Comparison of ENCODE assay signal across 1 fruit fly cellular context in genomic region chr2L:13083423-13084079, dm6.
A peak's percentile ranks its signal among the peaks of the same experiment; 100 is the strongest.
TF ChIP-seq lines count a peak whose summit lies in the region.

No protein-coding gene starts in this region.

TF ChIP-seq in whole organism, embryonic, 481 proteins besides CTCF, POLR2A, EP300 and RAD21 (continued from another document and continues in another):
- TF ChIP-seq prd (optimal IDR thresholded peaks at IDR 0.05; lab: Kevin White, UChicago) (no peak), prd (GFP tag; IDR thresholded peaks at IDR 0.05; lab: Robert Waterston, UW) (peak; percentile 91), HLHmδ (GFP tag; optimal IDR thresholded peaks at IDR 0.05; lab: Kevin White, UChicago) (no peak), CG33213 (GFP tag; optimal IDR thresholded peaks at IDR 0.05; lab: Kevin White, UChicago) (peak; percentile 81), pros (GFP tag; optimal IDR thresholded peaks at IDR 0.05; lab: Kevin White, UChicago) (no peak), CG12769 (tag; optimal IDR thresholded peaks at IDR 0.05; lab: Kevin White, UChicago) (peak; percentile 97), dimm (GFP tag; IDR thresholded peaks at IDR 0.05; lab: Robert Waterston, UW) (peak; percentile 76), chif (GFP tag; optimal IDR thresholded peaks at IDR 0.05; lab: Kevin White, UChicago) (peak; percentile 70 to 89), salm (tag; optimal IDR thresholded peaks at IDR 0.05; lab: Kevin White, UChicago) (peak; percentile 39), nau (GFP tag; optimal IDR thresholded peaks at IDR 0.05; lab: Kevin White, UChicago) (peak; percentile 76), ranshi (GFP tag; IDR thresholded peaks at IDR 0.05; lab: Robert Waterston, UW) (peak; percentile 91), schlank (tag; optimal IDR thresholded peaks at IDR 0.05; lab: Kevin White, UChicago) (peak; percentile 90), gsb (GFP tag; IDR thresholded peaks at IDR 0.05; lab: Robert Waterston, UW) (peak; percentile 94), Hr51 (GFP tag; optimal IDR thresholded peaks at IDR 0.05; lab: Kevin White, UChicago) (peak; percentile 80 to 81), CG10543 (GFP tag; optimal IDR thresholded peaks at IDR 0.05; lab: Kevin White, UChicago) (peak; percentile 69), gce (GFP tag; IDR thresholded peaks at IDR 0.05; lab: Robert Waterston, UW) (no peak), Hr3 (GFP tag; optimal IDR thresholded peaks at IDR 0.05; lab: Kevin White, UChicago) (peak; percentile 73), Sox100B (GFP tag; optimal IDR thresholded peaks at IDR 0.05; lab: Kevin White, UChicago) (peak; percentile 33), Ssrp (tag; optimal IDR thresholded peaks at IDR 0.05; lab: Kevin White, UChicago) (no peak), D19B (GFP tag; optimal IDR thresholded peaks at IDR 0.05; lab: Kevin White, UChicago) (peak; percentile 84), Trl (optimal IDR thresholded peaks at IDR 0.05; lab: Kevin White, UChicago) (no peak), Trl (GFP tag; optimal IDR thresholded peaks at IDR 0.05; lab: Kevin White, UChicago) (peak; percentile 90), CG14050 (GFP tag; IDR thresholded peaks at IDR 0.05; lab: Robert Waterston, UW) (peak; percentile 80), CG12104 (GFP tag; optimal IDR thresholded peaks at IDR 0.05; lab: Kevin White, UChicago) (peak; percentile 76), ac (GFP tag; optimal IDR thresholded peaks at IDR 0.05; lab: Kevin White, UChicago) (no peak), CG17361 (GFP tag; IDR thresholded peaks at IDR 0.05; lab: Robert Waterston, UW) (peak; percentile 75), Hr39 (optimal IDR thresholded peaks at IDR 0.05; lab: Kevin White, UChicago) (no peak), CG10274 (GFP tag; optimal IDR thresholded peaks at IDR 0.05; lab: Kevin White, UChicago) (peak; percentile 61), kah (GFP tag; optimal IDR thresholded peaks at IDR 0.05; lab: Kevin White, UChicago) (no peak), en (GFP tag; optimal IDR thresholded peaks at IDR 0.05; lab: Kevin White, UChicago) (peak; percentile 66), CG4360 (GFP tag; IDR thresholded peaks at IDR 0.05; lab: Robert Waterston, UW) (no peak), CG6689 (GFP tag; IDR thresholded peaks at IDR 0.05; lab: Robert Waterston, UW) (peak; percentile 88), Oli (tag; optimal IDR thresholded peaks at IDR 0.05; lab: Kevin White, UChicago) (peak; percentile 81), CG11247 (GFP tag; IDR thresholded peaks at IDR 0.05; lab: Robert Waterston, UW) (peak; percentile 88), CG4730 (GFP tag; IDR thresholded peaks at IDR 0.05; lab: Robert Waterston, UW) (peak; percentile 83), ci (GFP tag; IDR thresholded peaks at IDR 0.05; lab: Robert Waterston, UW) (peak; percentile 73; the same call in 2 of the 3 replicates), CG5245 (GFP tag; optimal IDR thresholded peaks at IDR 0.05; lab: Kevin White, UChicago) (peak; percentile 60), CG12299 (tag; optimal IDR thresholded peaks at IDR 0.05; lab: Kevin White, UChicago) (peak; percentile 52), Myb (GFP tag; optimal IDR thresholded peaks at IDR 0.05; lab: Kevin White, UChicago) (peak; percentile 72), Eip74EF (GFP tag; optimal IDR thresholded peaks at IDR 0.05; lab: Kevin White, UChicago) (peak in 1 of 2 experiments; percentile 45), croc (GFP tag; conservative IDR thresholded peaks at IDR 0.05; lab: Robert Waterston, UW) (peak; percentile 46; the same call in 2 of the 3 replicates), CG17359 (tag; optimal IDR thresholded peaks at IDR 0.05; lab: Kevin White, UChicago) (peak; percentile 67), CG11723 (GFP tag; optimal IDR thresholded peaks at IDR 0.05; lab: Kevin White, UChicago) (peak; percentile 32), her (GFP tag; optimal IDR thresholded peaks at IDR 0.05; lab: Kevin White, UChicago) (peak; percentile 88), otp (GFP tag; IDR thresholded peaks at IDR 0.05; lab: Robert Waterston, UW) (peak; percentile 86), bbx (GFP tag; IDR thresholded peaks at IDR 0.05; lab: Robert Waterston, UW; ENCODE audit: partially characterized antibody) (no peak), ase (GFP tag; IDR thresholded peaks at IDR 0.05; lab: Robert Waterston, UW) (peak; percentile 75; the same call in 2 of the 3 replicates), cad (GFP tag; optimal IDR thresholded peaks at IDR 0.05; lab: Kevin White, UChicago) (no peak), mirr (GFP tag; optimal IDR thresholded peaks at IDR 0.05; lab: Kevin White, UChicago) (peak; percentile 78), CG8290 (GFP tag; optimal IDR thresholded peaks at IDR 0.05; lab: Kevin White, UChicago) (no peak), CG8290 (tag; optimal IDR thresholded peaks at IDR 0.05; lab: Kevin White, UChicago) (peak in 1 of 2 experiments; percentile 95), Xrp1 (GFP tag; IDR thresholded peaks at IDR 0.05; lab: Robert Waterston, UW) (peak; percentile 73), ftz-f1 (GFP tag; optimal IDR thresholded peaks at IDR 0.05; lab: Kevin White, UChicago) (peak; percentile 86), HLH4C (GFP tag; IDR thresholded peaks at IDR 0.05; lab: Robert Waterston, UW; ENCODE audit: partially characterized antibody) (no peak), CG34376 (GFP tag; optimal IDR thresholded peaks at IDR 0.05; lab: Kevin White, UChicago) (peak; percentile 49), CG17568 (GFP tag; optimal IDR thresholded peaks at IDR 0.05; lab: Kevin White, UChicago) (peak; percentile 73), emc (GFP tag; optimal IDR thresholded peaks at IDR 0.05; lab: Kevin White, UChicago) (peak; percentile 81), pzg (GFP tag; optimal IDR thresholded peaks at IDR 0.05; lab: Kevin White, UChicago) (peak; percentile 8), stwl (tag; optimal IDR thresholded peaks at IDR 0.05; lab: Kevin White, UChicago) (no peak), CG31224 (GFP tag; IDR thresholded peaks at IDR 0.05; lab: Robert Waterston, UW) (peak; percentile 88), zen2 (GFP tag; IDR thresholded peaks at IDR 0.05; lab: Robert Waterston, UW; ENCODE audit: partially characterized antibody) (no peak), CG4404 (GFP tag; IDR thresholded peaks at IDR 0.05; lab: Robert Waterston, UW) (peak; percentile 61), D19A (tag; optimal IDR thresholded peaks at IDR 0.05; lab: Kevin White, UChicago) (peak; percentile 50), sens-2 (GFP tag; IDR thresholded peaks at IDR 0.05; lab: Robert Waterston, UW) (peak; percentile 39; the same call in 1 of the 2 replicates), CG2712 (tag; optimal IDR thresholded peaks at IDR 0.05; lab: Kevin White, UChicago) (peak; percentile 73), Atf3 (GFP tag; optimal IDR thresholded peaks at IDR 0.05; lab: Kevin White, UChicago) (peak; percentile 82), CG18619 (GFP tag; optimal IDR thresholded peaks at IDR 0.05; lab: Kevin White, UChicago) (peak; percentile 86), CG31365 (tag; optimal IDR thresholded peaks at IDR 0.05; lab: Kevin White, UChicago) (peak; percentile 48), kni (GFP tag; optimal IDR thresholded peaks at IDR 0.05; lab: Kevin White, UChicago) (peak; percentile 13), CG11695 (GFP tag; IDR thresholded peaks at IDR 0.05; lab: Robert Waterston, UW) (peak; percentile 93), esg (GFP tag; conservative IDR thresholded peaks at IDR 0.05; lab: Robert Waterston, UW) (peak; percentile 82), caup (GFP tag; optimal IDR thresholded peaks at IDR 0.05; lab: Kevin White, UChicago; ENCODE audit: severe bottlenecking) (peak; percentile 93), shn (GFP tag; optimal IDR thresholded peaks at IDR 0.05; lab: Kevin White, UChicago) (peak; percentile 85), knrl (GFP tag; IDR thresholded peaks at IDR 0.05; lab: Robert Waterston, UW; ENCODE audit: partially characterized antibody) (no peak), Dref (GFP tag; IDR thresholded peaks at IDR 0.05; lab: Robert Waterston, UW) (peak; percentile 44), CG14667 (GFP tag; IDR thresholded peaks at IDR 0.05; lab: Robert Waterston, UW) (peak; percentile 83), al (GFP tag; IDR thresholded peaks at IDR 0.05; lab: Robert Waterston, UW) (peak; percentile 96), CG7745 (tag; optimal IDR thresholded peaks at IDR 0.05; lab: Kevin White, UChicago) (no peak), CG4328 (GFP tag; optimal IDR thresholded peaks at IDR 0.05; lab: Kevin White, UChicago) (no peak), sisA (GFP tag; IDR thresholded peaks at IDR 0.05; lab: Robert Waterston, UW) (peak; percentile 81), CG4617 (GFP tag; optimal IDR thresholded peaks at IDR 0.05; lab: Kevin White, UChicago; ENCODE audit: borderline replicate concordance) (peak; percentile 51), CG10267 (tag; optimal IDR thresholded peaks at IDR 0.05; lab: Kevin White, UChicago) (peak; percentile 62), tup (GFP tag; optimal IDR thresholded peaks at IDR 0.05; lab: Kevin White, UChicago) (peak; percentile 68), jigr1 (GFP tag; IDR thresholded peaks at IDR 0.05; lab: Robert Waterston, UW) (0 out of 3 replicates have a peak, but pooled peaks have one; percentile 52), NK7.1 (GFP tag; optimal IDR thresholded peaks at IDR 0.05; lab: Kevin White, UChicago) (peak; percentile 78), CG30020 (tag; optimal IDR thresholded peaks at IDR 0.05; lab: Kevin White, UChicago) (no peak), pita (GFP tag; optimal IDR thresholded peaks at IDR 0.05; lab: Kevin White, UChicago) (no peak), Ets97D (GFP tag; optimal IDR thresholded peaks at IDR 0.05; lab: Kevin White, UChicago) (peak; percentile 53), CG12236 (GFP tag; optimal IDR thresholded peaks at IDR 0.05; lab: Kevin White, UChicago) (peak; percentile 58), CG15011 (GFP tag; optimal IDR thresholded peaks at IDR 0.05; lab: Kevin White, UChicago) (peak; percentile 75), Dp (GFP tag; optimal IDR thresholded peaks at IDR 0.05; lab: Kevin White, UChicago) (no peak), CG3838 (GFP tag; optimal IDR thresholded peaks at IDR 0.05; lab: Kevin White, UChicago) (peak; percentile 69), CG11085 (GFP tag; IDR thresholded peaks at IDR 0.05; lab: Robert Waterston, UW) (peak; percentile 87), Opbp (GFP tag; IDR thresholded peaks at IDR 0.05; lab: Robert Waterston, UW; ENCODE audit: partially characterized antibody) (no peak), CG9876 (GFP tag; optimal IDR thresholded peaks at IDR 0.05; lab: Kevin White, UChicago) (peak; percentile 68), ash1 (GFP tag; optimal IDR thresholded peaks at IDR 0.05; lab: Kevin White, UChicago) (peak; percentile 67), tgo (GFP tag; IDR thresholded peaks at IDR 0.05; lab: Robert Waterston, UW) (peak; percentile 92), lbe (GFP tag; optimal IDR thresholded peaks at IDR 0.05; lab: Kevin White, UChicago) (no peak), ro (GFP tag; IDR thresholded peaks at IDR 0.05; lab: Robert Waterston, UW) (0 out of 2 replicates have a peak, but pooled peaks have one; percentile 21), CG13123 (GFP tag; optimal IDR thresholded peaks at IDR 0.05; lab: Kevin White, UChicago) (peak; percentile 69), dm (GFP tag; optimal IDR thresholded peaks at IDR 0.05; lab: Kevin White, UChicago) (peak; percentile 51), org-1 (GFP tag; optimal IDR thresholded peaks at IDR 0.05; lab: Kevin White, UChicago) (peak; percentile 83), PHDP (tag; optimal IDR thresholded peaks at IDR 0.05; lab: Kevin White, UChicago) (peak; percentile 89), ato (GFP tag; IDR thresholded peaks at IDR 0.05; lab: Robert Waterston, UW; ENCODE audit: partially characterized antibody) (no peak), CG15601 (tag; optimal IDR thresholded peaks at IDR 0.05; lab: Kevin White, UChicago) (no peak), Neu2 (GFP tag; optimal IDR thresholded peaks at IDR 0.05; lab: Kevin White, UChicago; ENCODE audit: borderline replicate concordance) (no peak), lab (GFP tag; optimal IDR thresholded peaks at IDR 0.05; lab: Kevin White, UChicago) (peak; percentile 94), CG18599 (GFP tag; optimal IDR thresholded peaks at IDR 0.05; lab: Kevin White, UChicago) (peak; percentile 92), CG13287 (GFP tag; IDR thresholded peaks at IDR 0.05; lab: Robert Waterston, UW; ENCODE audit: partially characterized antibody) (no peak; the same call in 1 of the 2 replicates), HmgZ (tag; optimal IDR thresholded peaks at IDR 0.05; lab: Kevin White, UChicago) (peak; percentile 91), CG17186 (GFP tag; optimal IDR thresholded peaks at IDR 0.05; lab: Kevin White, UChicago) (no peak), sima (GFP tag; optimal IDR thresholded peaks at IDR 0.05; lab: Kevin White, UChicago) (peak; percentile 29), CG2678 (tag; optimal IDR thresholded peaks at IDR 0.05; lab: Kevin White, UChicago) (peak; percentile 90), CG1529 (GFP tag; optimal IDR thresholded peaks at IDR 0.05; lab: Kevin White, UChicago) (peak; percentile 38), btn (GFP tag; optimal IDR thresholded peaks at IDR 0.05; lab: Kevin White, UChicago) (peak; percentile 45), CG32532 (GFP tag; IDR thresholded peaks at IDR 0.05; lab: Robert Waterston, UW) (peak; percentile 97), Meics (GFP tag; optimal IDR thresholded peaks at IDR 0.05; lab: Kevin White, UChicago) (peak; percentile 91), nom (GFP tag; optimal IDR thresholded peaks at IDR 0.05; lab: Kevin White, UChicago) (no peak), HLH54F (GFP tag; optimal IDR thresholded peaks at IDR 0.05; lab: Kevin White, UChicago) (peak; percentile 87), CG10565 (GFP tag; optimal IDR thresholded peaks at IDR 0.05; lab: Kevin White, UChicago) (no peak), jing (GFP tag; optimal IDR thresholded peaks at IDR 0.05; lab: Kevin White, UChicago) (peak; percentile 53), Gug (GFP tag; IDR thresholded peaks at IDR 0.05; lab: Robert Waterston, UW) (peak; percentile 88; the same call in 2 of the 4 replicates), nmo (GFP tag; optimal IDR thresholded peaks at IDR 0.05; lab: Kevin White, UChicago) (peak; percentile 81), Hey (tag; optimal IDR thresholded peaks at IDR 0.05; lab: Kevin White, UChicago) (peak; percentile 10), CG15479 (GFP tag; optimal IDR thresholded peaks at IDR 0.05; lab: Kevin White, UChicago) (no peak), CG32772 (GFP tag; IDR thresholded peaks at IDR 0.05; lab: Robert Waterston, UW) (peak; percentile 84), bsh (GFP tag; optimal IDR thresholded peaks at IDR 0.05; lab: Kevin White, UChicago) (peak in 1 of 2 experiments; percentile 77), az2 (GFP tag; optimal IDR thresholded peaks at IDR 0.05; lab: Kevin White, UChicago) (peak; percentile 63), lov (optimal IDR thresholded peaks at IDR 0.05; lab: Kevin White, UChicago) (no peak), lov (GFP tag; IDR thresholded peaks at IDR 0.05; lab: Robert Waterston, UW) (no peak; the same call in 2 of the 3 replicates)
